Fruit fly (Drosophila melanogaster) Kc167 (cell line): Measurements from ENCODE around the gene Tsp2A.

Experiments used
- Myc ChIP-seq: fragments of >200 bp; optimal IDR thresholded peaks from 2 replicates; lab custom pipeline; 2017; ENCODE audit warnings: missing external identifiers
- Sin3A ChIP-seq: fragments of >200 bp; optimal IDR thresholded peaks from 2 replicates; lab custom pipeline; 2018; ENCODE audit warnings: missing external identifiers
- h ChIP-seq: fragments of >200 bp; optimal IDR thresholded peaks from 3 replicates; lab custom pipeline; 2018; ENCODE audit warnings: missing external identifiers
- insv ChIP-seq: fragments of >200 bp; optimal IDR thresholded peaks from 3 replicates; lab custom pipeline; 2018; ENCODE audit warnings: missing external identifiers
- psq ChIP-seq: fragments of >200 bp; optimal IDR thresholded peaks from 2 replicates; lab custom pipeline; 2017; ENCODE audit warnings: missing external identifiers
- ttk ChIP-seq: sonication (Bioruptor generic); optimal IDR thresholded peaks from 2 replicates; lab custom pipeline; 2017; ENCODE audit warnings: missing external identifiers

- TF ChIP-seq h (lab: Kevin White, UChicago) (no peak), psq (lab: Kevin White, UChicago) (no peak), insv (lab: Kevin White, UChicago) (no peak), Sin3A (lab: Kevin White, UChicago) (no peak), Myc (no peak), ttk (lab: Kevin White, UChicago) (no peak)
Measured at dm6 chrX:1353322-1354212, 7.2 kb downstream of the Tsp2A start, which contains the start of the genes CG12773 and CG11417.
